Worm (Caenorhabditis elegans): Measurements from ENCODE around the gene plc-1.

plc-1 gene

DNA sequence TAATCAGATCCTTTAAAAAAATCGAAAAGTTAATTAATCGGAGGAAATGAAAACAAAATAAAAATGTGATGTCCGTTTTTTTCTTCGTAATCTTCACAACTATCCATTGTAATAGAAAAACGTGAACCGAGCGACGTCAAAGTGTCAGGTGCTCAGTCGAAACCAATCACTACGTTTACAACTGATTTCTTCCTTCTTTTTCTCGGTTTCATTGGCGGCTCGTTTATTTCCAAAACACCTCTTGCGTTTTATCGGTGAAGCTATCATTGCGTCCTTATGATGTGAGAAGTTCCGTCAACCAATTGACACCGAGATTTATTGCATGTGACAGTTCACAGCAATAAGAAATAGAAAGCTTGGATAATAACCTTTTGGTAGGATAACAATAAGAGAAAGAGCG, 14.8 kb upstream of the plc-1 start:
- TF ChIP-seq drap-1 (GFP tag; optimal IDR thresholded peaks at IDR 0.05) (no peak), zip-8 (tag; optimal IDR thresholded peaks at IDR 0.05) (no peak), unc-62 (GFP tag; optimal IDR thresholded peaks at IDR 0.05) (peak; percentile 29), bed-3 (GFP tag; optimal IDR thresholded peaks at IDR 0.05) (no peak), hlh-1 (tag; optimal IDR thresholded peaks at IDR 0.05) (peak; percentile 91), ceh-39 (tag; optimal IDR thresholded peaks at IDR 0.05) (no peak), flh-1 (GFP tag; optimal IDR thresholded peaks at IDR 0.05) (no peak)

DNA sequence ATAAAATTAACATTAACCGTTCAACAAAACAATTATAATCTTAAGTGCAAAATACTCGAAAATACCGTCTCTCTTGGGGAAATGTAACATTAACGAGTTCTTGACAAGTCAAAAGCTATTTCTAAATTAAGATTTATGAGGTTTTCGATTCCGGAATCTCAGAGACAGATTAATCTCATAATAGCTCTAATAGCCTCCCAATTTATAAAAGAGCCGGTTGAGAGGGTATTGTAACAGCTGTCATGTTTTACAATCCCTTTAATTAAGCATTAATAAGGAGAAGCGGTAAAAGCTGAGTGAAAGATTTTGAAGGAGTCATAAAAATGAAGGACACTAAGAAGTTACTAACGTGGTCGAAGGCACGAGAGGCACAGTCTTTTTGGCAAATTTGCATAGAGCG, 13.3 kb upstream of the plc-1 start:
- TF ChIP-seq snpc-4 (tag; optimal IDR thresholded peaks at IDR 0.05), result no peak
- peak; percentile 91 for TF ChIP-seq ces-1 (GFP tag; optimal IDR thresholded peaks at IDR 0.05)
- peak; percentile 46 for TF ChIP-seq cnd-1 (tag; optimal IDR thresholded peaks at IDR 0.05)

DNA sequence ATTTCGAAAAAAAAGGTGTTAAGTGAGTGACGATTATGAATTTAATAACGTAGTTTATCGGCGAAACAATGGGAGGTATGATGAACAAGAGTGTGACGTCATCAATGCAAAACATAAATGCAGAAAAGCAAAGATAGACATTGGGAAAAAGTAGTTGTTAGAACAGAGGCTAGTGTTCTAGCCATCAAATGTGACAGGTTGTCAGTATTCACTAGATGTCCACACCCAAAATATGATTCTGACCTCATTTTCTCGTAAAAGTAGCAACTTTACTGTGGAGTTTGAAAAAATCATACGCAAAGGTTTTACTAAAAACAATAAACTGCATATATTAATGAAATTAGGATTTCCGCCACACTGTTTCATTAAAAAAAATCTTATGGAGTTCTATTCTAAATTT, 12.8 kb upstream of the plc-1 start:
- TF ChIP-seq sptf-1 (tag; optimal IDR thresholded peaks at IDR 0.05), result no peak
- peak; percentile 13 for TF ChIP-seq zip-8 (tag; optimal IDR thresholded peaks at IDR 0.05)
- TF ChIP-seq unc-62 (GFP tag; optimal IDR thresholded peaks at IDR 0.05), result peak; percentile 17

DNA sequence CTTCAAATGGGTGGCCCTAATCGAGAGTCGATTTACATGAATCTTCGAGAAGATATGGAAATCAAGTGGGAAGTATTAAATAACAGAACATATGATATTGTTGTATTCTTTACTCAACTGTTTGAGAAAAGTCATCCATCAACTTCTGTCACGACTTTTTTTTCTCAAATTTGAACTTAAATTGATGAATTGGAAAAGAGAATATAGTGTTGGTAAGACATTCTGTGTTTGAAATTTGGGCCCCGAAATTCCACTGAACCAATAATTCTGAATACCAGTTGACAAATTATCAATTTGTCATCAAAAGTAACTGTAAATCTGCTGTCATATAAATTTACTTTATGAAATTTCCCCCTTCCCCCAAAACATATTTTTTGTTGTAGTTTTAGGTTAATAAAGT, 8.4 kb upstream of the plc-1 start:
- no peak for TF ChIP-seq ham-2 (GFP tag; optimal IDR thresholded peaks at IDR 0.05)
- no peak for TF ChIP-seq lsy-2 (tag; optimal IDR thresholded peaks at IDR 0.05)
- TF ChIP-seq mep-1 (tag; optimal IDR thresholded peaks at IDR 0.05), result no peak

DNA sequence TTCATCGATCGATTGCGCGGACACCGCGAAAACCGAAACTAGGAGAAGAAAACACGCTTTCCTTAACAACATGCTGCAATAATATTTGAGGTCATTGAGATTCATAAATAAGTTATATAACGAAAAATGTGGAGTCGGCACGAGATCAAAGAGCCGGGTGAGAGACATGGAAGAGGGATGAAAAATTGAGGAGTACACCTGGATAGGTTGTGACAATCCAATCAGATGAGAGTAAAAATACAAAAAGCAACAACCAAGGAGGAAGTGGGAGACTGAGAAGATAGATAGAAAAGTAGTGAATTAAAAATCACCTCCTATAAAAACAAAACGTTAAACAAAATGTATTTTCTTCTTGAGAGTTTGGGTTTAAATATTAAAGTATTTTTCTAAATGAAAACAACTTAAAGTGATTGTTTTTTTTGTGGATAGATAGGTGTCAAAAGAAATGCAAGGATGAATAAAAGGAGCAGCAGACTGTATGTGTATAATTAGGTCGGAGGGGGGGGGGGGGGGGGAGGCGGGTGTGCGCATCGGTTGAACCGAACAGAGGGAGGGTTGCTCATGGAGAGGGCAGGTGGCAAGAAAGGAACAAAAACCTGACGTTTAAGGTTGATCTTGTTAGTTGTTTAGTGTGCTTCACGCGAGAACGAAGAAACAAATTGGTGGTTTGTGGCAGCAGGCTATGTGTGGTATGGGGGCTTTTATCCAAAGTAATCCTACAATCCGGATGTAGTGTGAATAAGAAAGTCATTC, 6.3 kb upstream of the plc-1 start, which contains the start of gene C05A9.2:
TSS of gene C05A9.2 (minus strand) at position 73 of the 753 bp plus-strand sequence.
- TF ChIP-seq sem-2 (GFP tag; optimal IDR thresholded peaks at IDR 0.05), result no peak
- no peak for TF ChIP-seq mab-5 (tag; optimal IDR thresholded peaks at IDR 0.05)
- TF ChIP-seq nhr-76 (tag; optimal IDR thresholded peaks at IDR 0.05), result no peak
- TF ChIP-seq unc-120 (tag; optimal IDR thresholded peaks at IDR 0.05; ENCODE audit: poor library complexity, severe bottlenecking), result no peak
- no peak for TF ChIP-seq unc-39 (tag; optimal IDR thresholded peaks at IDR 0.05)
- TF ChIP-seq elt-1 (tag; optimal IDR thresholded peaks at IDR 0.05; ENCODE audit: borderline replicate concordance, insufficient read depth), result no peak
- TF ChIP-seq ces-1 (GFP tag; optimal IDR thresholded peaks at IDR 0.05), result no peak
- no peak for TF ChIP-seq hlh-1 (tag; optimal IDR thresholded peaks at IDR 0.05)
- TF ChIP-seq tbx-8 (GFP tag; optimal IDR thresholded peaks at IDR 0.05), result no peak
- no peak for TF ChIP-seq bed-3 (GFP tag; optimal IDR thresholded peaks at IDR 0.05)
- TF ChIP-seq ham-2 (GFP tag; optimal IDR thresholded peaks at IDR 0.05), result no peak
- no peak for TF ChIP-seq elt-3 (tag; optimal IDR thresholded peaks at IDR 0.05)
- TF ChIP-seq M03D4.4 (tag; optimal IDR thresholded peaks at IDR 0.05), result no peak
- no peak for TF ChIP-seq nhr-12 (tag; optimal IDR thresholded peaks at IDR 0.05)
- peak; percentile 9 for TF ChIP-seq ceh-43 (GFP tag; optimal IDR thresholded peaks at IDR 0.05)
- no peak for TF ChIP-seq lin-32 (GFP tag; optimal IDR thresholded peaks at IDR 0.05)
- TF ChIP-seq ztf-11 (tag; optimal IDR thresholded peaks at IDR 0.05), result no peak
- TF ChIP-seq mls-2 (tag; optimal IDR thresholded peaks at IDR 0.05), result peak; percentile 8
- no peak for TF ChIP-seq nhr-237 (tag; optimal IDR thresholded peaks at IDR 0.05)
- TF ChIP-seq cnd-1 (tag; optimal IDR thresholded peaks at IDR 0.05), result peak; percentile 52
- TF ChIP-seq pha-4 (tag; optimal IDR thresholded peaks at IDR 0.05), result no peak
- TF ChIP-seq mep-1 (tag; optimal IDR thresholded peaks at IDR 0.05), result no peak
- TF ChIP-seq snpc-4 (tag; optimal IDR thresholded peaks at IDR 0.05), result no peak
- TF ChIP-seq unc-62 (GFP tag; optimal IDR thresholded peaks at IDR 0.05), result no peak
- TF ChIP-seq drap-1 (GFP tag; optimal IDR thresholded peaks at IDR 0.05), result no peak
- peak; percentile 50 for TF ChIP-seq sptf-1 (tag; optimal IDR thresholded peaks at IDR 0.05)
- TF ChIP-seq lin-13 (tag; optimal IDR thresholded peaks at IDR 0.05), result no peak
- TF ChIP-seq zip-8 (tag; optimal IDR thresholded peaks at IDR 0.05), result no peak
- TF ChIP-seq lsy-2 (tag; optimal IDR thresholded peaks at IDR 0.05), result no peak
- no peak for TF ChIP-seq blmp-1 (tag; optimal IDR thresholded peaks at IDR 0.05)

Data from whole organism, mixed stage, embryonic.